Worm (Caenorhabditis elegans) whole organism, mixed stage, embryonic: ENCODE results near the gene C02B8.6.

Experiments used
- ces-1 ChIP-seq: fragments of 150-350 bp; optimal IDR thresholded peaks from 2 replicates; lab custom pipeline; 2014; ENCODE audit warnings: missing biosample characterization, missing genetic modification reagents, missing genetic modification characterization
- drap-1 ChIP-seq: fragments of 200-800 bp; sonication (Bioruptor generic); optimal IDR thresholded peaks from 3 replicates; lab custom pipeline; 2018; ENCODE audit warnings: mild to moderate bottlenecking, missing genetic modification characterization, missing compliant biosample characterization
- lin-32 ChIP-seq: fragments of 200-800 bp; sonication (Bioruptor generic); optimal IDR thresholded peaks from 2 replicates; lab custom pipeline; 2018; ENCODE audit warnings: mild to moderate bottlenecking, missing genetic modification characterization, missing compliant biosample characterization
- nhr-76 ChIP-seq: sonication (generic microtip); optimal IDR thresholded peaks from 2 replicates; lab custom pipeline; 2017; ENCODE audit warnings: missing biosample characterization, missing genetic modification characterization
- snpc-4 ChIP-seq: fragments of 150-350 bp; optimal IDR thresholded peaks from 2 replicates; lab custom pipeline; 2014; ENCODE audit warnings: missing biosample characterization, missing genetic modification characterization
- sptf-1 ChIP-seq: sonication (generic microtip); optimal IDR thresholded peaks from 2 replicates; lab custom pipeline; 2017; ENCODE audit warnings: mild to moderate bottlenecking, missing genetic modification characterization, moderate library complexity, missing compliant biosample characterization
- tbx-8 ChIP-seq: fragments of 200-800 bp; sonication (Bioruptor generic); optimal IDR thresholded peaks from 2 replicates; lab custom pipeline; 2018; ENCODE audit warnings: mild to moderate bottlenecking, missing genetic modification characterization, moderate library complexity, missing compliant biosample characterization
- unc-39 ChIP-seq: fragments of 150-350 bp; optimal IDR thresholded peaks from 2 replicates; lab custom pipeline; 2014; ENCODE audit warnings: missing biosample characterization, missing genetic modification characterization
- zip-8 ChIP-seq: fragments of 150-350 bp; optimal IDR thresholded peaks from 2 replicates; lab custom pipeline; 2014; ENCODE audit warnings: missing biosample characterization, missing genetic modification characterization
- ztf-11 ChIP-seq: fragments of 150-350 bp; optimal IDR thresholded peaks from 2 replicates; lab custom pipeline; 2014; ENCODE audit warnings: missing biosample characterization, missing genetic modification characterization

ce11 chrX:8120281-8120680 is 15.8 kb downstream of the C02B8.6 start:
- TF ChIP-seq unc-39 (tag; lab: Kevin White, UChicago) (no peak), zip-8 (tag; lab: Kevin White, UChicago) (no peak), tbx-8 (GFP tag; lab: Kevin White, UChicago) (no peak), ces-1 (GFP tag; lab: Kevin White, UChicago) (no peak), ztf-11 (tag; lab: Kevin White, UChicago) (no peak), snpc-4 (tag; lab: Kevin White, UChicago) (no peak), nhr-76 (tag; lab: Kevin White, UChicago) (no peak), drap-1 (no peak), sptf-1 (no peak), lin-32 (GFP tag; lab: Kevin White, UChicago) (no peak)
